Fruit fly (Drosophila melanogaster) whole organism, prepupa: ENCODE measurements around the gene Syn.
A peak's percentile ranks its signal among the peaks of the same experiment; 100 is the strongest.

Source experiments
- Blimp-1 ChIP-seq: fragments of 200-800 bp; sonication (Bioruptor generic); optimal IDR thresholded peaks from 3 replicates; lab custom pipeline; 2017; ENCODE audit warnings: missing biosample characterization, missing genetic modification characterization, mild to moderate bottlenecking, moderate library complexity, missing genetic modification reagents
- CG10631 ChIP-seq: fragments of 200-800 bp; sonication (Bioruptor generic); optimal IDR thresholded peaks from 2 replicates; lab custom pipeline; 2016; ENCODE audit warnings: missing biosample characterization, missing genetic modification characterization
- CG11294 ChIP-seq: fragments of 200-800 bp; sonication (Bioruptor generic); IDR thresholded peaks from 2 replicates; pipeline ENCODE4 v1.3.6; 2022; ENCODE audit warnings: missing biosample characterization, missing genetic modification characterization
- CG11762 ChIP-seq: fragments of 200-800 bp; sonication (Bioruptor generic); optimal IDR thresholded peaks from 3 replicates; lab custom pipeline; 2016; ENCODE audit warnings: missing biosample characterization, missing genetic modification characterization; ENCODE audit not compliant: insufficient read depth
- CG11902 ChIP-seq: fragments of 200-800 bp; sonication (Bioruptor generic); optimal IDR thresholded peaks from 3 replicates; lab custom pipeline; 2016; ENCODE audit warnings: missing biosample characterization, missing genetic modification characterization
- CG1621 ChIP-seq: fragments of 200-800 bp; sonication (Bioruptor generic); optimal IDR thresholded peaks from 3 replicates; lab custom pipeline; 2018; ENCODE audit warnings: missing biosample characterization, mild to moderate bottlenecking, missing genetic modification characterization
- CG16779 ChIP-seq: fragments of 200-800 bp; sonication (Bioruptor generic); optimal IDR thresholded peaks from 3 replicates; lab custom pipeline; 2017; ENCODE audit warnings: missing biosample characterization, mild to moderate bottlenecking, missing genetic modification characterization
- CG3032 ChIP-seq: fragments of 200-800 bp; optimal IDR thresholded peaks from 2 replicates; lab custom pipeline; 2019; ENCODE audit warnings: missing biosample characterization, mild to moderate bottlenecking, missing genetic modification characterization, moderate library complexity
- CG31627 ChIP-seq: fragments of 200-800 bp; sonication (Bioruptor generic); optimal IDR thresholded peaks from 3 replicates; lab custom pipeline; 2016; ENCODE audit warnings: missing biosample characterization, missing genetic modification characterization
- CG32006 ChIP-seq: fragments of 200-800 bp; sonication (Bioruptor generic); optimal IDR thresholded peaks from 3 replicates; lab custom pipeline; 2017; ENCODE audit warnings: missing biosample characterization, mild to moderate bottlenecking, missing genetic modification characterization
- CG34406 ChIP-seq: fragments of 200-800 bp; sonication (Bioruptor generic); optimal IDR thresholded peaks from 3 replicates; lab custom pipeline; 2016; ENCODE audit warnings: missing biosample characterization, missing genetic modification characterization
- CG3919 ChIP-seq: fragments of 200-800 bp; sonication (Bioruptor generic); optimal IDR thresholded peaks from 3 replicates; lab custom pipeline; 2016; ENCODE audit warnings: missing biosample characterization, missing genetic modification characterization
- CG4318 ChIP-seq: fragments of 200-800 bp; sonication (Bioruptor generic); optimal IDR thresholded peaks from 3 replicates; lab custom pipeline; 2017; ENCODE audit warnings: missing biosample characterization, mild to moderate bottlenecking, missing genetic modification characterization
- CG6276 ChIP-seq: fragments of 200-800 bp; sonication (Bioruptor generic); optimal IDR thresholded peaks from 2 replicates; lab custom pipeline; 2017; ENCODE audit warnings: missing biosample characterization, mild to moderate bottlenecking, missing genetic modification characterization
- CG6792 ChIP-seq: fragments of 200-800 bp; sonication (Bioruptor generic); optimal IDR thresholded peaks from 3 replicates; lab custom pipeline; 2016; ENCODE audit warnings: missing biosample characterization, missing genetic modification characterization
- CG6808 ChIP-seq: fragments of 200-800 bp; sonication (Bioruptor generic); optimal IDR thresholded peaks from 3 replicates; lab custom pipeline; 2017; ENCODE audit warnings: missing biosample characterization, missing genetic modification characterization, mild to moderate bottlenecking, moderate library complexity, missing genetic modification reagents
- CG6854 ChIP-seq: fragments of 200-800 bp; sonication (Bioruptor generic); optimal IDR thresholded peaks from 2 replicates; lab custom pipeline; 2017; ENCODE audit warnings: missing biosample characterization, mild to moderate bottlenecking, missing genetic modification characterization
- CG7368 ChIP-seq: fragments of 200-800 bp; sonication (Bioruptor generic); optimal IDR thresholded peaks from 3 replicates; lab custom pipeline; 2016; ENCODE audit warnings: missing biosample characterization, missing genetic modification characterization
- CG8119 ChIP-seq: fragments of 200-800 bp; sonication (Bioruptor generic); IDR thresholded peaks from 3 replicates; pipeline ENCODE4 v1.3.6; 2022; ENCODE audit warnings: missing biosample characterization, missing genetic modification characterization
- Eip78C ChIP-seq: fragments of 200-800 bp; sonication (Bioruptor generic); peaks from one replicate; lab custom pipeline; 2016; ENCODE audit warnings: missing biosample characterization, missing genetic modification characterization
- Eip93F ChIP-seq: fragments of 200-800 bp; sonication (Bioruptor generic); optimal IDR thresholded peaks from 2 replicates; lab custom pipeline; 2016; ENCODE audit warnings: missing biosample characterization, mild to moderate bottlenecking, missing genetic modification characterization
- Ets96B ChIP-seq: fragments of 200-800 bp; optimal IDR thresholded peaks from 2 replicates; lab custom pipeline; 2019; ENCODE audit warnings: missing biosample characterization, mild to moderate bottlenecking, missing genetic modification characterization, moderate library complexity
- Gug ChIP-seq: fragments of 200-800 bp; sonication (Bioruptor generic); IDR thresholded peaks from 2 replicates; pipeline ENCODE4 v1.3.6; 2022; ENCODE audit warnings: missing biosample characterization, missing genetic modification characterization
- Hr38 ChIP-seq: sonication (Bioruptor generic); optimal IDR thresholded peaks from 2 replicates; lab custom pipeline; 2016; ENCODE audit warnings: missing biosample characterization, missing genetic modification characterization
- Hr39 ChIP-seq: fragments of 200-800 bp; sonication (Bioruptor generic); optimal IDR thresholded peaks from 2 replicates; lab custom pipeline; 2016; ENCODE audit warnings: missing biosample characterization, missing genetic modification characterization
- Hr4 ChIP-seq: fragments of 200-800 bp; sonication (Bioruptor generic); optimal IDR thresholded peaks from 3 replicates; lab custom pipeline; 2016; ENCODE audit warnings: missing biosample characterization, missing genetic modification characterization
- Met ChIP-seq: fragments of 200-800 bp; sonication (Bioruptor generic); optimal IDR thresholded peaks from 3 replicates; lab custom pipeline; 2016; ENCODE audit warnings: missing biosample characterization, missing genetic modification characterization
- OdsH ChIP-seq: fragments of 200-800 bp; sonication (Bioruptor generic); optimal IDR thresholded peaks from 3 replicates; lab custom pipeline; 2016; ENCODE audit warnings: missing biosample characterization, missing genetic modification characterization
- Sox102F ChIP-seq: fragments of 200-800 bp; sonication (Bioruptor generic); optimal IDR thresholded peaks from 2 replicates; lab custom pipeline; 2016; ENCODE audit warnings: missing biosample characterization, mild to moderate bottlenecking, missing genetic modification characterization
- achi ChIP-seq: fragments of 200-800 bp; sonication (Bioruptor generic); optimal IDR thresholded peaks from 3 replicates; lab custom pipeline; 2016; ENCODE audit warnings: missing biosample characterization, missing genetic modification characterization
- acj6 ChIP-seq: fragments of 200-800 bp; sonication (Bioruptor generic); optimal IDR thresholded peaks from 3 replicates; lab custom pipeline; 2016; ENCODE audit warnings: missing biosample characterization, missing genetic modification characterization
- cyc ChIP-seq: fragments of 200-800 bp; sonication (Bioruptor generic); optimal IDR thresholded peaks from 3 replicates; lab custom pipeline; 2016; ENCODE audit warnings: missing biosample characterization, missing genetic modification characterization
- dac ChIP-seq: fragments of 200-800 bp; sonication (Bioruptor generic); optimal IDR thresholded peaks from 2 replicates; lab custom pipeline; 2017; ENCODE audit warnings: missing biosample characterization, mild to moderate bottlenecking, missing genetic modification characterization
- eg ChIP-seq: fragments of 200-800 bp; sonication (Bioruptor generic); IDR thresholded peaks from 3 replicates; pipeline ENCODE4 v1.3.6; 2022; ENCODE audit warnings: missing biosample characterization, missing genetic modification characterization
- esn ChIP-seq: fragments of 200-800 bp; sonication (Bioruptor generic); optimal IDR thresholded peaks from 2 replicates; lab custom pipeline; 2016; ENCODE audit warnings: missing biosample characterization, mild to moderate bottlenecking, missing genetic modification characterization, moderate library complexity
- fd59A ChIP-seq: fragments of 200-800 bp; sonication (Bioruptor generic); optimal IDR thresholded peaks from 2 replicates; lab custom pipeline; 2017; ENCODE audit warnings: missing biosample characterization, mild to moderate bottlenecking, missing genetic modification characterization, missing genetic modification reagents
- lz ChIP-seq: fragments of 200-800 bp; sonication (Bioruptor generic); optimal IDR thresholded peaks from 3 replicates; lab custom pipeline; 2016; ENCODE audit warnings: missing biosample characterization, missing genetic modification characterization
- net ChIP-seq: fragments of 200-800 bp; sonication (Bioruptor generic); optimal IDR thresholded peaks from 3 replicates; lab custom pipeline; 2016; ENCODE audit warnings: missing biosample characterization, missing genetic modification characterization
- pdm3 ChIP-seq: fragments of 200-800 bp; sonication (Bioruptor generic); optimal IDR thresholded peaks from 3 replicates; lab custom pipeline; 2016; ENCODE audit warnings: missing biosample characterization, missing genetic modification characterization
- spab ChIP-seq: fragments of 200-800 bp; sonication (Bioruptor generic); optimal IDR thresholded peaks from 2 replicates; lab custom pipeline; 2017; ENCODE audit warnings: missing biosample characterization, mild to moderate bottlenecking, missing genetic modification characterization, missing genetic modification reagents
- svp ChIP-seq: fragments of 200-800 bp; sonication (Bioruptor generic); peaks from one replicate; lab custom pipeline; 2016; ENCODE audit warnings: missing biosample characterization, missing genetic modification characterization
- topi ChIP-seq: fragments of 200-800 bp; sonication (Bioruptor generic); optimal IDR thresholded peaks from 3 replicates; lab custom pipeline; 2016; ENCODE audit warnings: missing biosample characterization, missing genetic modification characterization

The Syn gene

dm6 chr3R:10190084-10190782, at the start of gene Syn:
Gene Syn, plus strand, starts transcription at chr3R:10190689.
- peak; percentile 4 for TF ChIP-seq CG32006 (GFP tag; lab: Kevin White, UChicago)
- TF ChIP-seq Sox102F: no peak
- TF ChIP-seq CG1621 (tag; lab: Kevin White, UChicago): no peak
- TF ChIP-seq Eip78C (GFP tag; lab: Kevin White, UChicago): peak; percentile 48
- peak; percentile 37 for TF ChIP-seq Hr4
- no peak for TF ChIP-seq OdsH (GFP tag; lab: Kevin White, UChicago)
- no peak for TF ChIP-seq CG31627 (GFP tag; lab: Kevin White, UChicago)
- no peak for TF ChIP-seq topi (GFP tag; lab: Kevin White, UChicago)

- no peak for TF ChIP-seq CG10631 (GFP tag; lab: Kevin White, UChicago)
- TF ChIP-seq Ets96B (tag; lab: Kevin White, UChicago): no peak
- no peak for TF ChIP-seq CG8119 (GFP tag; lab: Robert Waterston, UW)
- no peak for TF ChIP-seq Hr39 (GFP tag; lab: Kevin White, UChicago)
- no peak for TF ChIP-seq CG6808
- TF ChIP-seq spab: no peak
- no peak for TF ChIP-seq dac (GFP tag; lab: Kevin White, UChicago)
- TF ChIP-seq Met (GFP tag; lab: Kevin White, UChicago): no peak
- TF ChIP-seq, all 60 proteins: peak for 0
Measured at dm6 chr3R:10142770-10143169, 47.7 kb upstream of the Syn start, which contains the start of gene CG42759. Gene CG42759, plus strand, starts transcription at chr3R:10143070.

dm6 chr3R:10144103-10144998, 46.1 kb upstream of the Syn start, which contains the start of the genes TAF1B and Invadolysin:
Gene TAF1B, minus strand, starts transcription at chr3R:10144184.
Gene Invadolysin, plus strand, starts transcription at chr3R:10144668.
- TF ChIP-seq CG11902 (GFP tag; lab: Kevin White, UChicago): no peak
- TF ChIP-seq CG34406 (GFP tag; lab: Kevin White, UChicago): peak; percentile 34
- TF ChIP-seq CG6276: peak; percentile 43
- TF ChIP-seq CG3032 (tag; lab: Kevin White, UChicago): no peak
- no peak for TF ChIP-seq CG32006 (GFP tag; lab: Kevin White, UChicago)
- peak; percentile 53 for TF ChIP-seq topi (GFP tag; lab: Kevin White, UChicago)
- TF ChIP-seq CG16779 (tag; lab: Kevin White, UChicago): peak; percentile 19
- no peak for TF ChIP-seq CG4318 (GFP tag; lab: Kevin White, UChicago)
- no peak for TF ChIP-seq Hr38 (GFP tag; lab: Kevin White, UChicago)
- no peak for TF ChIP-seq spab
- peak; percentile 61 for TF ChIP-seq CG10631 (GFP tag; lab: Kevin White, UChicago)
- TF ChIP-seq CG7368 (GFP tag; lab: Kevin White, UChicago): peak; percentile 13
- peak; percentile 41 for TF ChIP-seq Hr39 (GFP tag; lab: Kevin White, UChicago)
- TF ChIP-seq pdm3 (GFP tag; lab: Kevin White, UChicago): peak; percentile 27
- TF ChIP-seq CG6808: peak; percentile 8
- TF ChIP-seq Eip93F (GFP tag; lab: Kevin White, UChicago): peak; percentile 65
- TF ChIP-seq CG31627 (GFP tag; lab: Kevin White, UChicago): peak; percentile 48
- TF ChIP-seq net: peak; percentile 49
- no peak for TF ChIP-seq Blimp-1 (GFP tag; lab: Kevin White, UChicago)
- no peak for TF ChIP-seq CG6792 (GFP tag; lab: Kevin White, UChicago)
- TF ChIP-seq dac (GFP tag; lab: Kevin White, UChicago): no peak
- TF ChIP-seq eg (GFP tag; lab: Robert Waterston, UW): peak; percentile 19; the same call in 1 of the 3 replicates
- peak; percentile 54 for TF ChIP-seq CG3919
- peak; percentile 30; the same call in 1 of the 2 replicates for TF ChIP-seq Gug (GFP tag; lab: Robert Waterston, UW)
- TF ChIP-seq OdsH (GFP tag; lab: Kevin White, UChicago): peak; percentile 61
- peak; percentile 10 for TF ChIP-seq achi (GFP tag; lab: Kevin White, UChicago)
- TF ChIP-seq fd59A: no peak
- TF ChIP-seq CG11762 (GFP tag; lab: Kevin White, UChicago): no peak
- peak; percentile 43 for TF ChIP-seq cyc (GFP tag; lab: Kevin White, UChicago)
- 0 out of 3 replicates have a peak, but pooled peaks have one; percentile 28 for TF ChIP-seq CG8119 (GFP tag; lab: Robert Waterston, UW)
- TF ChIP-seq CG1621 (tag; lab: Kevin White, UChicago): no peak
- TF ChIP-seq CG6854 (GFP tag; lab: Kevin White, UChicago): no peak
- TF ChIP-seq svp (GFP tag; lab: Kevin White, UChicago): peak; percentile 66
- peak; percentile 54 for TF ChIP-seq esn
- no peak for TF ChIP-seq CG11294
- peak; percentile 65 for TF ChIP-seq acj6 (GFP tag; lab: Kevin White, UChicago)
- peak; percentile 57 for TF ChIP-seq Met (GFP tag; lab: Kevin White, UChicago)
- peak; percentile 43 for TF ChIP-seq lz (GFP tag; lab: Kevin White, UChicago)
